Worm (Caenorhabditis elegans) whole organism, late embryonic: ENCODE results near the gene cnc-2.

ENCODE experiments used
- C08G9.2 ChIP-seq: sonication (generic microtip); optimal IDR thresholded peaks from 2 replicates; lab custom pipeline; 2016; ENCODE audit warnings: mild to moderate bottlenecking, missing genetic modification characterization, moderate library complexity, missing compliant biosample characterization
- F13H6.1 ChIP-seq: sonication (generic microtip); optimal IDR thresholded peaks from 2 replicates; lab custom pipeline; 2016; ENCODE audit warnings: missing genetic modification characterization, missing compliant biosample characterization
- K02D7.2 ChIP-seq: sonication (generic microtip); optimal IDR thresholded peaks from 2 replicates; lab custom pipeline; 2017; ENCODE audit warnings: mild to moderate bottlenecking, missing genetic modification characterization, missing compliant biosample characterization
- ceh-18 ChIP-seq: sonication (generic microtip); optimal IDR thresholded peaks from 2 replicates; lab custom pipeline; 2016; ENCODE audit warnings: missing genetic modification characterization, missing compliant biosample characterization
- ceh-19 ChIP-seq: fragments of 200-800 bp; sonication (Bioruptor generic); optimal IDR thresholded peaks from 2 replicates; lab custom pipeline; 2018; ENCODE audit warnings: mild to moderate bottlenecking, missing genetic modification characterization, missing compliant biosample characterization
- ceh-2 ChIP-seq: sonication (generic microtip); optimal IDR thresholded peaks from 2 replicates; lab custom pipeline; 2016; ENCODE audit warnings: missing genotype, missing genetic modification characterization, missing compliant biosample characterization
- ceh-22 ChIP-seq: sonication (generic microtip); optimal IDR thresholded peaks from 2 replicates; lab custom pipeline; 2017; ENCODE audit warnings: missing biosample characterization, missing genetic modification characterization
- ceh-48 ChIP-seq: sonication (generic microtip); optimal IDR thresholded peaks from 2 replicates; lab custom pipeline; 2016; ENCODE audit warnings: missing genetic modification characterization, inconsistent platforms, missing compliant biosample characterization
- ceh-6 ChIP-seq: fragments of 200-800 bp; sonication (Bioruptor generic); optimal IDR thresholded peaks from 2 replicates; lab custom pipeline; 2018; ENCODE audit warnings: mild to moderate bottlenecking, missing genetic modification characterization, missing compliant biosample characterization
- ceh-9 ChIP-seq: sonication (generic microtip); optimal IDR thresholded peaks from 2 replicates; lab custom pipeline; 2016; ENCODE audit warnings: mild to moderate bottlenecking, missing genetic modification characterization, inconsistent platforms, missing compliant biosample characterization
- dmd-4 ChIP-seq: sonication (generic microtip); optimal IDR thresholded peaks from 2 replicates; lab custom pipeline; 2016; ENCODE audit warnings: borderline replicate concordance, missing genetic modification characterization, missing compliant biosample characterization
- elt-2 ChIP-seq: sonication (generic microtip); optimal IDR thresholded peaks from 2 replicates; lab custom pipeline; 2016; ENCODE audit warnings: missing genetic modification reagents, missing genetic modification characterization, missing compliant biosample characterization
- ets-4 ChIP-seq: sonication (generic microtip); optimal IDR thresholded peaks from 2 replicates; lab custom pipeline; 2016; ENCODE audit warnings: missing genetic modification characterization, missing compliant biosample characterization
- hlh-15 ChIP-seq: sonication (generic microtip); optimal IDR thresholded peaks from 2 replicates; lab custom pipeline; 2016; ENCODE audit warnings: missing genetic modification characterization, missing compliant biosample characterization
- hlh-30 ChIP-seq: sonication (generic microtip); optimal IDR thresholded peaks from 2 replicates; lab custom pipeline; 2017; ENCODE audit warnings: antibody characterized with exemption, missing genetic modification characterization, missing compliant biosample characterization; ENCODE audit not compliant: insufficient read depth
- hlh-8 ChIP-seq: sonication (generic microtip); optimal IDR thresholded peaks from 2 replicates; lab custom pipeline; 2016; ENCODE audit warnings: missing genotype, missing genetic modification characterization, missing compliant biosample characterization
- lim-6 ChIP-seq: sonication (generic microtip); optimal IDR thresholded peaks from 2 replicates; lab custom pipeline; 2016; ENCODE audit warnings: missing genetic modification characterization, missing compliant biosample characterization
- madf-2 ChIP-seq: sonication (generic microtip); optimal IDR thresholded peaks from 2 replicates; lab custom pipeline; 2017; ENCODE audit warnings: missing genetic modification characterization, missing compliant biosample characterization
- nfya-1 ChIP-seq: sonication (generic microtip); optimal IDR thresholded peaks from 2 replicates; lab custom pipeline; 2017; ENCODE audit warnings: missing genetic modification characterization, mild to moderate bottlenecking, missing compliant biosample characterization, antibody characterized with exemption, moderate library complexity
- nhr-11 ChIP-seq: fragments of 150-350 bp; optimal IDR thresholded peaks from 2 replicates; lab custom pipeline; 2014; ENCODE audit warnings: missing biosample characterization, missing genetic modification characterization
- npax-4 ChIP-seq: sonication (generic microtip); optimal IDR thresholded peaks from 2 replicates; lab custom pipeline; 2016; ENCODE audit warnings: missing genetic modification characterization, missing compliant biosample characterization
- pat-9 ChIP-seq: fragments of 200-800 bp; sonication (Bioruptor generic); optimal IDR thresholded peaks from 2 replicates; lab custom pipeline; 2018; ENCODE audit warnings: mild to moderate bottlenecking, missing genetic modification characterization, moderate library complexity, missing compliant biosample characterization
- pha-4 ChIP-seq: fragments of 150-350 bp; optimal IDR thresholded peaks from 2 replicates; lab custom pipeline; 2018; ENCODE audit warnings: missing biosample characterization, missing genetic modification reagents, missing genetic modification characterization
- ref-2 ChIP-seq: sonication (generic microtip); optimal IDR thresholded peaks from 2 replicates; lab custom pipeline; 2016; ENCODE audit warnings: missing genetic modification characterization, missing compliant biosample characterization
- rnt-1 ChIP-seq: sonication (generic microtip); optimal IDR thresholded peaks from 2 replicates; lab custom pipeline; 2016; ENCODE audit warnings: missing genetic modification characterization, missing compliant biosample characterization
- syd-9 ChIP-seq: sonication (generic microtip); optimal IDR thresholded peaks from 2 replicates; lab custom pipeline; 2016; ENCODE audit warnings: mild to moderate bottlenecking, missing genetic modification characterization, moderate library complexity, missing compliant biosample characterization
- tbx-2 ChIP-seq: sonication (generic microtip); optimal IDR thresholded peaks from 2 replicates; lab custom pipeline; 2016; ENCODE audit warnings: missing genetic modification characterization, missing compliant biosample characterization
- tbx-7 ChIP-seq: sonication (generic microtip); optimal IDR thresholded peaks from 2 replicates; lab custom pipeline; 2016; ENCODE audit warnings: missing genotype, missing genetic modification characterization, missing compliant biosample characterization
- ttx-3 ChIP-seq: sonication (generic microtip); optimal IDR thresholded peaks from 2 replicates; lab custom pipeline; 2016; ENCODE audit warnings: missing genetic modification reagents, missing genetic modification characterization, missing compliant biosample characterization
- unc-42 ChIP-seq: sonication (generic microtip); optimal IDR thresholded peaks from 2 replicates; lab custom pipeline; 2016; ENCODE audit warnings: missing genotype, missing genetic modification characterization, missing compliant biosample characterization
- unc-55 ChIP-seq: sonication (generic microtip); optimal IDR thresholded peaks from 2 replicates; lab custom pipeline; 2017; ENCODE audit warnings: missing biosample characterization, missing genetic modification reagents, missing genetic modification characterization
- unc-86 ChIP-seq: sonication (generic microtip); optimal IDR thresholded peaks from 2 replicates; lab custom pipeline; 2016; ENCODE audit warnings: missing genetic modification characterization, missing compliant biosample characterization
- ztf-16 ChIP-seq: sonication (generic microtip); optimal IDR thresholded peaks from 2 replicates; lab custom pipeline; 2017; ENCODE audit warnings: missing genetic modification characterization, missing compliant biosample characterization

cnc-2 gene

DNA sequence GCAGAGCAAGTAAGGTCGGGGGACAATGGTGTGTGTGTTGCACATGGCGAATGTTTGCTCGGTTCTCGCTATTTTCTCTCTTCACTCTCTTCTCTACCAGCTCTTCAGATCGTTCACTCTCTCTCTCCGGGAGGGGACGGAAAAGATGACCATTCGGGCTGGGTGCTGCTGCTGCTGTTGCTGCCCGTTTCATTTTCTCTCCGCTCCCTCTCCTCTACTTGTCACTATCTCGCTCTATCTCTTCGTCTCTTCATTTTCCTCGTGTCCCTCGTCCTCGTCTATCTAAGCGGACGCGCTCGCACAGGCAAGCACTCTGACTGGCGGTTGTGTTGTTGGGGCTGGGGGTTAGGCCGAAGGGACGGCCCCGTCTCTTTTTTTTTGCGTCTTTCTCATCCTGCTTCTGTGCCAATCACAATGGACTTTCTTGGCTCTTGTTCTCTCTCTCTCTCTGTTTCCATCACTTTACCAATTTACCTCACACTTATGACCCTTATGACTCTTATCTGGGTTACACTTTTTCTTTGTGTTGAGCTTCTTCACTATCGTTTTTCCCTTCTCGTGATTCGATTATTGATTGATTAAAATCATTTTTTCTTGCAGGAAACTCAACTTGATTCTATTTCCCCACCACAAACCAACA, 24.6 kb upstream of the cnc-2 start, which contains the start of the genes F53E2.2 and unc-60 (continued):
- TF ChIP-seq madf-2 (tag; lab: Kevin White, UChicago), result no peak
- peak; percentile 72 for TF ChIP-seq hlh-30 (tag; lab: Kevin White, UChicago)
- TF ChIP-seq unc-42 (tag; lab: Kevin White, UChicago), result peak; percentile 69
- peak; percentile 72 for TF ChIP-seq F13H6.1 (tag; lab: Kevin White, UChicago)
- TF ChIP-seq ets-4, result peak; percentile 39
- TF ChIP-seq, all 69 proteins: peak for 28

DNA sequence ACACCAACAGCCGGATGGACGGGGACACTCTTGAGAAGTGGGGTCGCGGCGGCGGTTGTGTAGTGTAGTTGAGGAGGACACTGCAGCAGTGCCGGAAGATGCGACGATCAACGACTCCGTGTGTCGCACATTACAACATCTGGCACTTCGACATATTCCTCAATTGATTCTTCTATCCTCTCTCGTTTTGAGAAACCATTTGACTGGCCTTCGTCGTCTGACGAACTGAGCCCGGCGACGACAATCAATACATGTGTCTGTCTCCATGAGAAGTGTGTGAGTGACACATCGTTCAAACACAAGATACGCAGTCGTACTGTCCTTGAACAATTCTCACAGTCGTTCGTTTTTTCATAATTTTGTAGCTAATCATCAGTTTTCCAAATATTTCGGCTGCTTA, 22.6 kb upstream of the cnc-2 start:
- TF ChIP-seq ceh-9 (tag; lab: Kevin White, UChicago), result no peak
- TF ChIP-seq ceh-22 (tag; lab: Kevin White, UChicago), result no peak
- peak; percentile 23 for TF ChIP-seq unc-55 (GFP tag; lab: Kevin White, UChicago)
- peak; percentile 18 for TF ChIP-seq hlh-8 (tag; lab: Kevin White, UChicago)
- TF ChIP-seq ceh-48 (tag; lab: Kevin White, UChicago), result peak; percentile 2
- no peak for TF ChIP-seq nfya-1
- TF ChIP-seq hlh-15 (tag; lab: Kevin White, UChicago), result no peak
- no peak for TF ChIP-seq unc-86 (tag; lab: Kevin White, UChicago)

DNA sequence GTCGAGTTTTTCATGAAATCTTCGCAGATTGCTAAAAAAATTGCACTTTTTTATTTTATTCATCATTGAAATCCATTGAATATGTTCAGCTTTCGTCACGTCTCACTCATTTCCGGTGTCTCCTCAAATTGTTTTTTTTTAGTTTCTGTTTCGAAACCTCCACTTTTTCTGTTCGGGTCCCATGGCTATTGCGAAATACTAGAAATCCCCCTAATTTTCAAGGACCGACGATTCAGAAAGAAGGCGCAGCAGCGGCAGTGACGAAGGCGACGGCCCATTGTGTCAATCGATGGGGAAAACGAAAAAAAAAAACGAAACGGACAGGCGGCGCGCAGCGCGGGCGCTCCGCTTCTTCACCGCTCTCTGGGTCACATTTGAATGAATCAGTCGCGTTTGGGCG, 22.0 kb upstream of the cnc-2 start:
- TF ChIP-seq ceh-9 (tag; lab: Kevin White, UChicago), result no peak
- no peak for TF ChIP-seq npax-4 (tag; lab: Kevin White, UChicago)

DNA sequence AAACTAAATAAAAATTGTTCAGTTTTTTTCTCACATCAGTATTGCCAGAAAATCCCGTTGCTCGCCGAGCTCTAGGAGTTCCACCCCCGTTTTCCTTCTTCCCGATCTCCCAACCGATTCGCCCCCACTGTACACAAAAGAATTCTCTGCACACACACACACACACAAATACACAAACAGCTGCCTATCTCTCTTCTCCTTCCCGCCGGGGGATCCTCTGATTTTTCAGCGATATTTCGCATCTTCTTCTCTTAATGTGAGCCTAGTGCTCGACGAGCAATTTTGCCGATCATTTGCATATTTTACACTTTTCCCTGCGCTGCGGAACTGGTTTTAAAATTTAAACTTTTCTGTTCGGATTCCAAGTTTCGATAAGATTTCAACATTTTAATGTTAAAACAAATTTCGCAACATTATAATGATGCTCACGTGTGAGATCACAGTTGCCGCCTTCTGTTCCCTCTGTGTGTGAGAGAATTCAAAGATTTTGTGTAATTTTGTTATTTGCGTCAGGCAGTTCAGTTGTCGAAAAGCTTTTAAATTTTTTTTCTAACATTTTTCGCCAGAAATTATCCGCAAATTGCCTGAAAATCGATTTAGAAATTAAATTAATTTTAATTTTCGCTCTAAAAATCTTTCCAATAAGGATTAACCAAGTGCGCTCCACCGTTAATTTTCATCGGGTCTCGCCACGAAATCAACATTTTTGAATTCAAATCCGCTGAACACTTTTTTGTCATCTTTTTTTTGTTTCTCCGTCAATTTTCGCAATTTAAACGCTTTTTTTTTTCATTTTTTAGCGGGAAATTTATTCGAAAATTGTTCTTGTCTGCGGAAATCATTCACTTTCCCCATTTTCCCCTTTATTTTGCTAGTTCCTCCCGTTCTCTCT, 21.3 kb upstream of the cnc-2 start:
- TF ChIP-seq ceh-19 (GFP tag; lab: Kevin White, UChicago), result no peak
- peak; percentile 5 for TF ChIP-seq syd-9 (tag; lab: Kevin White, UChicago)
- TF ChIP-seq tbx-2 (tag; lab: Kevin White, UChicago), result peak; percentile 20
- TF ChIP-seq ceh-18, result peak; percentile 83
- no peak for TF ChIP-seq ceh-22 (tag; lab: Kevin White, UChicago)
- peak; percentile 23 for TF ChIP-seq pat-9 (tag; lab: Kevin White, UChicago)
- TF ChIP-seq unc-42 (tag; lab: Kevin White, UChicago), result peak; percentile 64
- peak; percentile 18 for TF ChIP-seq rnt-1 (tag; lab: Kevin White, UChicago)
- TF ChIP-seq, all 69 proteins: peak for 6

DNA sequence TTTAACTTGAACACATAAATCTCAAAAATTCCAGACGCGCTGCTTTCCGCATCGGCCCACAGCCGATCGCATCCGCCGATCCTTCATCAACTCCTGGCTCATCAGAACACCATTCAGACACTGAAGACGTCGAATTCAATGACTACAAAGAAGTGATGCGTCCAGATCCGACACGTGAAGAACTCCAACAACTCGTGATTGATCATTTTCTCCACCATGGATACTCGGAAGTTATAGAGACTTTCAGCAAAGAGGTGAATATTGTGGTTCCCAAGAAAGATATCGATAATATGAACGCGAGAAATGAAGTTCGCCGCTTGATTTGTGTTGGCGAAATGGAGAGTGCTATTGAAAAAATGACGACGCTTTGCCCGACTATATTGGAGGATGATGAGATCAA, 18.9 kb upstream of the cnc-2 start:
- no peak for TF ChIP-seq ref-2 (tag; lab: Kevin White, UChicago)
- no peak for TF ChIP-seq ets-4
- TF ChIP-seq K02D7.2 (tag; lab: Kevin White, UChicago), result no peak
- TF ChIP-seq hlh-30 (tag; lab: Kevin White, UChicago), result no peak
- no peak for TF ChIP-seq ztf-16 (tag; lab: Kevin White, UChicago)
- TF ChIP-seq C08G9.2, result no peak
- TF ChIP-seq dmd-4 (tag; lab: Kevin White, UChicago), result no peak
- no peak for TF ChIP-seq ceh-6 (GFP tag; lab: Kevin White, UChicago)
- no peak for TF ChIP-seq ceh-2 (tag; lab: Kevin White, UChicago)
- TF ChIP-seq ceh-48 (tag; lab: Kevin White, UChicago), result no peak
- TF ChIP-seq pha-4 (tag; lab: Kevin White, UChicago), result no peak
- TF ChIP-seq elt-2 (tag; lab: Kevin White, UChicago), result no peak
- no peak for TF ChIP-seq lim-6 (tag; lab: Kevin White, UChicago)
- TF ChIP-seq nhr-11 (tag; lab: Kevin White, UChicago), result no peak
- no peak for TF ChIP-seq ttx-3
- TF ChIP-seq ceh-18, result no peak
- TF ChIP-seq nfya-1, result no peak
- TF ChIP-seq tbx-2 (tag; lab: Kevin White, UChicago), result no peak
- TF ChIP-seq tbx-7 (tag; lab: Kevin White, UChicago), result no peak
